Worm (Caenorhabditis elegans) whole organism, early embryonic: Measurements from ENCODE around the gene R04B5.6.

Experiments used
- B0310.2 ChIP-seq: sonication (generic microtip); optimal IDR thresholded peaks from 2 replicates; lab custom pipeline; 2016; ENCODE audit warnings: mild to moderate bottlenecking, missing genetic modification characterization, missing compliant biosample characterization
- F13C5.2 ChIP-seq: sonication (generic microtip); optimal IDR thresholded peaks from 2 replicates; lab custom pipeline; 2017; ENCODE audit warnings: mild to moderate bottlenecking, missing genetic modification characterization, inconsistent platforms, missing compliant biosample characterization
- aly-1 ChIP-seq: sonication (generic microtip); optimal IDR thresholded peaks from 2 replicates; lab custom pipeline; 2016; ENCODE audit warnings: missing genetic modification characterization, missing compliant biosample characterization
- ama-1 ChIP-seq: fragments of 150-350 bp; optimal IDR thresholded peaks from 2 replicates; lab custom pipeline; 2014
- ceh-13 ChIP-seq: fragments of 200-800 bp; sonication (Bioruptor generic); optimal IDR thresholded peaks from 2 replicates; lab custom pipeline; 2018; ENCODE audit warnings: mild to moderate bottlenecking, missing genetic modification characterization, missing compliant biosample characterization
- ceh-36 ChIP-seq: sonication (generic microtip); optimal IDR thresholded peaks from 2 replicates; lab custom pipeline; 2016; ENCODE audit warnings: missing genetic modification characterization, inconsistent platforms, missing compliant biosample characterization
- ets-7 ChIP-seq: sonication (generic microtip); optimal IDR thresholded peaks from 2 replicates; lab custom pipeline; 2016; ENCODE audit warnings: missing genotype, missing genetic modification characterization, missing compliant biosample characterization
- flt-1 ChIP-seq: fragments of 200-800 bp; sonication (Bioruptor generic); IDR thresholded peaks from 2 replicates; pipeline ENCODE4 v1.3.6; 2022; ENCODE audit warnings: missing genetic modification characterization, missing compliant biosample characterization
- hmbx-1 ChIP-seq: sonication (generic microtip); optimal IDR thresholded peaks from 2 replicates; lab custom pipeline; 2016; ENCODE audit warnings: mild to moderate bottlenecking, missing genetic modification characterization, missing compliant biosample characterization
- hmg-4 ChIP-seq: fragments of 200-800 bp; sonication (Bioruptor generic); optimal IDR thresholded peaks from 2 replicates; lab custom pipeline; 2018; ENCODE audit warnings: mild to moderate bottlenecking, missing genetic modification characterization, missing compliant biosample characterization
- hnd-1 ChIP-seq: sonication (generic microtip); optimal IDR thresholded peaks from 2 replicates; lab custom pipeline; 2016; ENCODE audit warnings: missing genetic modification characterization, missing compliant biosample characterization
- pes-1 ChIP-seq: fragments of 200-800 bp; sonication (Bioruptor generic); IDR thresholded peaks from 2 replicates; pipeline ENCODE4 v1.3.6; 2022; ENCODE audit warnings: missing genetic modification reagents, missing genetic modification characterization, missing compliant biosample characterization
- scrt-1 ChIP-seq: fragments of 200-800 bp; sonication (Bioruptor generic); IDR thresholded peaks from 2 replicates; pipeline ENCODE4 v1.3.6; 2022; ENCODE audit warnings: missing genetic modification characterization, missing compliant biosample characterization
- sea-1 ChIP-seq: fragments of 200-800 bp; sonication (Bioruptor generic); conservative IDR thresholded peaks from 2 replicates; pipeline ENCODE4 v1.3.6; 2022; ENCODE audit warnings: missing genetic modification characterization, missing compliant biosample characterization
- tbx-11 ChIP-seq: fragments of 200-800 bp; sonication (Bioruptor generic); IDR thresholded peaks from 2 replicates; pipeline ENCODE4 v1.3.6; 2022; ENCODE audit warnings: missing genetic modification characterization, missing compliant biosample characterization
- tbx-37 ChIP-seq: fragments of 200-800 bp; sonication (Bioruptor generic); conservative IDR thresholded peaks from 2 replicates; pipeline ENCODE4 v1.3.6; 2022; ENCODE audit warnings: missing genetic modification reagents, missing genetic modification characterization, missing compliant biosample characterization
- tra-4 ChIP-seq: sonication (generic microtip); optimal IDR thresholded peaks from 2 replicates; lab custom pipeline; 2017; ENCODE audit warnings: missing genetic modification characterization, missing compliant biosample characterization

Gene R04B5.6

ce11 chrV:10124799-10125548, 40.0 kb downstream of the R04B5.6 start, which contains the start of gene C08B6.10:
C08B6.10 (plus strand) TSS chrV:10125498.
- TF ChIP-seq ceh-36 (tag; lab: Kevin White, UChicago) (no peak), scrt-1 (no peak), aly-1 (no peak), hmbx-1 (tag; lab: Kevin White, UChicago) (no peak), hnd-1 (no peak), flt-1 (GFP tag; lab: Robert Waterston, UW) (no peak), pes-1 (GFP tag; lab: Robert Waterston, UW) (no peak), tbx-37 (GFP tag; lab: Robert Waterston, UW) (no peak), F13C5.2 (tag; lab: Kevin White, UChicago) (no peak), hmg-4 (GFP tag; lab: Kevin White, UChicago) (no peak), ceh-13 (no peak), sea-1 (GFP tag; lab: Robert Waterston, UW) (no peak), ama-1 (no peak), tbx-11 (GFP tag; lab: Robert Waterston, UW) (no peak), ets-7 (tag; lab: Kevin White, UChicago) (no peak), tra-4 (tag; lab: Kevin White, UChicago) (no peak)

DNA sequence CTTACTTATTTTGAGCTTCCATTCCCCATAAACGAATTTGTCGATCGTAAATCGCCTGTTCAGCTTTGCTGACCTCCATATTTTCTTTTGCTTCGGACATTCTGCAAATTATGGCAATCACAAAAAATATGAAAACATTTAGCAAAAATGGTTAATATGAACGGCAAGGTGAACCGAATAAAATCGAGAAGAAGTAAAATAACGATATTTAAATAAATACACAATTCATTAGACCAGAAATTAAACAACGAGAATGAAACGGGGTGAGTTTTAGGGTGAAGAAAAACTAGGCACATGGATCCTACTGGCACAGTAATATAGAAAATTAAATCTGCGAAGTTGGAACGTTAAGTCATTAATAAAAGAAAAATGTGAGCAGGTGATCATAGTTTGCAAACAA, 45.2 kb downstream of the R04B5.6 start, which contains the start of gene aos-1:
aos-1 (minus strand) TSS at position 101 of the 400 bp plus-strand sequence.
- TF ChIP-seq hmg-4 (GFP tag; lab: Kevin White, UChicago) (no peak), ets-7 (tag; lab: Kevin White, UChicago) (no peak), tra-4 (tag; lab: Kevin White, UChicago) (no peak), scrt-1 (no peak), ceh-13 (no peak), tbx-37 (GFP tag; lab: Robert Waterston, UW) (no peak)

ce11 chrV:10133277-10133676, 48.3 kb downstream of the R04B5.6 start:
- TF ChIP-seq tra-4 (tag; lab: Kevin White, UChicago) (no peak), hnd-1 (no peak), tbx-37 (GFP tag; lab: Robert Waterston, UW) (no peak), flt-1 (GFP tag; lab: Robert Waterston, UW) (no peak), hmg-4 (GFP tag; lab: Kevin White, UChicago) (no peak), ets-7 (tag; lab: Kevin White, UChicago) (no peak), hmbx-1 (tag; lab: Kevin White, UChicago) (no peak), pes-1 (GFP tag; lab: Robert Waterston, UW) (no peak), scrt-1 (no peak), sea-1 (GFP tag; lab: Robert Waterston, UW) (no peak), B0310.2 (no peak)

DNA sequence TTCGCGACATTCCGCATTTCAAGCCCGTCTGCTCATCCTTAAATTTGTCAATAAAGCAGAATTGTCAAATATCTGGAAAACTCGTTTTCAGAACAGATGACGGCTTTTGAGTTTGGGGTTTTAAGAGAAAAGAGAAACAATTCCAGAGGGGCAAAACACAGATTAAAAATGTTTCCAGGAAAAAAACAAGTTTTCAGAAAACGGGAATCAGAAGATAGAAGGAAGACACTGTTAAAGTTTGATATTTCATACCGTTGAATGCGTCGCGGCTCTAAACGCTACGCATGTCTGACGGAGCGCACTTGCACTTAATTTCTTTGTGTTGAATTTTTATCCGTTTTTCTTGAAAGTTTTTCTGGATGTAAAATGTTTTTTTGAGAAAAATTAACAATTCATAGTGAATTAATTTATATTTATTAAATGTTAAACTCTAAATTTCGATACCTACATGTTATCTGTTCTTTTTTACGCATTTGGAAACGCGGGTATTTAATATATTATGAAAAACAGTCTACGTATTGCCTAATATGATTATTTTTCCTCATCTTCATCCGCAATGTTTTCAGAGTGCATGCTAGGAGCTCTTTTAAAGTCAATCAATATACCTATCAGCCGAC, 49.2 kb downstream of the R04B5.6 start, which contains the start of the genes C08B6.18, wdr-20 and C08B6.8:
C08B6.18 (minus strand) TSS at position 51 of the 617 bp plus-strand sequence.
wdr-20 (minus strand) TSS at position 82 of the 617 bp plus-strand sequence.
C08B6.8 (plus strand) TSS at position 567 of the 617 bp plus-strand sequence.
- TF ChIP-seq tbx-11 (GFP tag; lab: Robert Waterston, UW) (no peak), B0310.2 (no peak), pes-1 (GFP tag; lab: Robert Waterston, UW) (no peak), hmg-4 (GFP tag; lab: Kevin White, UChicago) (no peak), aly-1 (no peak), tbx-37 (GFP tag; lab: Robert Waterston, UW) (no peak), ceh-13 (no peak), hnd-1 (no peak), F13C5.2 (tag; lab: Kevin White, UChicago) (no peak), ceh-36 (tag; lab: Kevin White, UChicago) (no peak), scrt-1 (no peak), ets-7 (tag; lab: Kevin White, UChicago) (no peak), ama-1 (no peak), flt-1 (GFP tag; lab: Robert Waterston, UW) (no peak)
